Fruit fly (Drosophila melanogaster): ENCODE measurements around the gene CG5895.
A peak's percentile ranks its signal among the peaks of the same experiment; 100 is the strongest.

Gene CG5895

dm6 chr3L:16023020-16023648 is 12.2 kb upstream of the CG5895 start, which contains the start of gene Notum (continued):
- no peak for TF ChIP-seq al (GFP tag; IDR thresholded peaks at IDR 0.05)
- TF ChIP-seq CG4360 (GFP tag; IDR thresholded peaks at IDR 0.05), result peak; percentile 43
- TF ChIP-seq Side (GFP tag; optimal IDR thresholded peaks at IDR 0.05), result no peak
- TF ChIP-seq gfzf (GFP tag; optimal IDR thresholded peaks at IDR 0.05), result no peak
- TF ChIP-seq pan (optimal IDR thresholded peaks at IDR 0.05), result peak in 1 of 2 experiments; percentile 27
- peak in 1 of 2 experiments; percentile 30 for TF ChIP-seq pan (GFP tag; optimal IDR thresholded peaks at IDR 0.05 in 1 of 2, IDR thresholded peaks at IDR 0.05 in 1 of 2)
- TF ChIP-seq sug (tag; optimal IDR thresholded peaks at IDR 0.05), result no peak
- no peak for TF ChIP-seq Nf-YB (GFP tag; optimal IDR thresholded peaks at IDR 0.05)
- no peak for TF ChIP-seq cwo (GFP tag; optimal IDR thresholded peaks at IDR 0.05)
- no peak for TF ChIP-seq pita (GFP tag; optimal IDR thresholded peaks at IDR 0.05)
- no peak for TF ChIP-seq CG13775 (GFP tag; optimal IDR thresholded peaks at IDR 0.05)
- 0 out of 2 replicates have a peak, but pooled peaks have one; percentile 20 for TF ChIP-seq crol (GFP tag; IDR thresholded peaks at IDR 0.05)
- TF ChIP-seq Sin3A (optimal IDR thresholded peaks at IDR 0.05), result no peak
- peak; percentile 40; the same call in 1 of the 3 replicates for TF ChIP-seq ci (GFP tag; IDR thresholded peaks at IDR 0.05)
- no peak for TF ChIP-seq da (GFP tag; optimal IDR thresholded peaks at IDR 0.05)
- TF ChIP-seq bab2 (GFP tag; optimal IDR thresholded peaks at IDR 0.05), result no peak
- TF ChIP-seq ranshi (GFP tag; IDR thresholded peaks at IDR 0.05), result 0 out of 2 replicates have a peak, but pooled peaks have one; percentile 15
- TF ChIP-seq HHEX (GFP tag; optimal IDR thresholded peaks at IDR 0.05), result no peak
- no peak for TF ChIP-seq run (tag; optimal IDR thresholded peaks at IDR 0.05)
- TF ChIP-seq sens (GFP tag), result peak; percentile 84
- TF ChIP-seq Atf6 (GFP tag; IDR thresholded peaks at IDR 0.05), result no peak
- no peak for TF ChIP-seq Mrtf (GFP tag; IDR thresholded peaks at IDR 0.05)
- TF ChIP-seq CrebB (tag; optimal IDR thresholded peaks at IDR 0.05), result no peak
- no peak for TF ChIP-seq CG17568 (GFP tag; optimal IDR thresholded peaks at IDR 0.05)
- peak; percentile 44 for TF ChIP-seq vvl (GFP tag; IDR thresholded peaks at IDR 0.05)
- TF ChIP-seq Abd-B (GFP tag; optimal IDR thresholded peaks at IDR 0.05), result no peak
- no peak for TF ChIP-seq en (GFP tag; optimal IDR thresholded peaks at IDR 0.05)
- TF ChIP-seq Oaz (GFP tag; IDR thresholded peaks at IDR 0.05), result no peak
- no peak for TF ChIP-seq ftz-f1 (GFP tag; optimal IDR thresholded peaks at IDR 0.05)
- no peak for TF ChIP-seq Hr3 (GFP tag; optimal IDR thresholded peaks at IDR 0.05)
- TF ChIP-seq CG9727 (GFP tag; optimal IDR thresholded peaks at IDR 0.05), result peak; percentile 2
- TF ChIP-seq CG4404 (GFP tag; IDR thresholded peaks at IDR 0.05), result no peak
- TF ChIP-seq nmo (GFP tag; optimal IDR thresholded peaks at IDR 0.05), result no peak
- peak; percentile 3 for TF ChIP-seq ac (GFP tag; optimal IDR thresholded peaks at IDR 0.05)
- TF ChIP-seq E2f2 (GFP tag; IDR thresholded peaks at IDR 0.05), result no peak
- no peak for TF ChIP-seq org-1 (GFP tag; optimal IDR thresholded peaks at IDR 0.05)
- peak; percentile 40 for TF ChIP-seq kah (GFP tag; optimal IDR thresholded peaks at IDR 0.05)
- no peak for TF ChIP-seq D19B (GFP tag; optimal IDR thresholded peaks at IDR 0.05)

- no peak for TF ChIP-seq stwl (tag; optimal IDR thresholded peaks at IDR 0.05)
- TF ChIP-seq sens (GFP tag), result peak; percentile 89
- 0 out of 2 replicates have a peak, but pooled peaks have one; percentile 25 for TF ChIP-seq CG31441 (GFP tag; IDR thresholded peaks at IDR 0.05)
- TF ChIP-seq cg (GFP tag; optimal IDR thresholded peaks at IDR 0.05), result no peak
- no peak for TF ChIP-seq CG4360 (GFP tag; IDR thresholded peaks at IDR 0.05)
- TF ChIP-seq Pdp1 (GFP tag; optimal IDR thresholded peaks at IDR 0.05), result peak in 1 of 2 experiments; percentile 38
- TF ChIP-seq tap (tag; optimal IDR thresholded peaks at IDR 0.05), result no peak
- TF ChIP-seq CG12744 (GFP tag; optimal IDR thresholded peaks at IDR 0.05), result no peak
- TF ChIP-seq eve (GFP tag; optimal IDR thresholded peaks at IDR 0.05), result peak in 1 of 2 experiments; percentile 12
- peak; percentile 4 for TF ChIP-seq slp2 (GFP tag; optimal IDR thresholded peaks at IDR 0.05)
- peak in 1 of 3 experiments; percentile 39 for TF ChIP-seq lola (GFP tag; optimal IDR thresholded peaks at IDR 0.05)
- peak; percentile 24 for TF ChIP-seq CG17829 (tag; optimal IDR thresholded peaks at IDR 0.05)
- peak; percentile 13 for TF ChIP-seq Ssrp (tag; optimal IDR thresholded peaks at IDR 0.05)
- no peak for TF ChIP-seq zen2 (GFP tag; IDR thresholded peaks at IDR 0.05; ENCODE audit: partially characterized antibody)
- peak; percentile 23 for TF ChIP-seq CG14710 (tag; optimal IDR thresholded peaks at IDR 0.05)
Observed at dm6 chr3L:16024276-16025019, 10.8 kb upstream of the CG5895 start.
